Fruit fly (Drosophila melanogaster): ENCODE data around the gene CG43390.

DNA sequence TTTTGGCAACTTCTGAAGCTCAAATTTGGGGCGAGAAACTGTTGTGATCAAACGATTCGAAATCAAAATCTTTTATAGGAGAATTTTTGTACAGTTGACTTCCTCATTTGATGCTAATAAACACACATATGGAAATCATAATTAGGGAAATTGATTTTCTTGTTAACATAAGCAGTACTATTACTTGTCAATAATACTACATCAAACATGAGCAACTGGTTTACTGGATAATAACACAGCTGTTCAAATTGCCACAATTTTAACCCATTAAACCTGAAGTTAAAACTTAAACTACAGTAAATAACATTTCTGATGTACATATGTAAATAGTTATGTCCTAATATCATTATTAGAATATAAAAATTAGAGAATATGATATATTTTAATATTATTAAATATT lies at the start of gene CG43390:
- TF ChIP-seq CG12768 (GFP tag; optimal IDR thresholded peaks at IDR 0.05) (no peak), pad (GFP tag; optimal IDR thresholded peaks at IDR 0.05) (no peak), CG33017 (tag; optimal IDR thresholded peaks at IDR 0.05) (no peak), ovo (GFP tag; optimal IDR thresholded peaks at IDR 0.05) (no peak)

Measured in whole organism, adult.